Worm (Caenorhabditis elegans): ENCODE results near the gene Y70G10A.3.

The Y70G10A.3 gene

DNA sequence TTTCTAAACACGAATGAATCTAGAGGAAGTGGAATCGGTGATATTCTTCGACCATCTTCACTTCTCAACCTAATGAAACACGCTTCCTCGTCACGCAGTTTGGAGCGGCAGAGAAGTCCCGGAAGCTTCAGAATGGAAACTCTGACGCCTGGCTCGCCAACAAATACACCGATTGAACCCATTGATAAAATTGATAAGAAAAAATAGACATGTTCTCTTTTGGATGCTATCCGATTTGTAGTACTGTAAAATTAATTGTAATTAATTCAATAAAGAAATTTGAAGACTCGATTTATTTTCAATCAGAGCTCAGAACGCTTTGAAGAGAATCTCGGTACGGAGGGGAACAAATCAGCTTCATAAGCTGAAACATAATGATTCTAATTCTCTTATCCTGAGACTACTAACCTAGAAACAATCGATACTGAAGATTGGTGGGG is 24.3 kb upstream of the Y70G10A.3 start (continued):
- peak; percentile 86 for TF ChIP-seq ZK185.1 (tag; optimal IDR thresholded peaks at IDR 0.05; ENCODE audit: poor library complexity, severe bottlenecking)
- 0 out of 2 replicates have a peak, but pooled peaks have one; percentile 91 for TF ChIP-seq F37B4.10 (GFP tag; IDR thresholded peaks at IDR 0.05)
- peak; percentile 22 for TF ChIP-seq T26A5.8 (tag; optimal IDR thresholded peaks at IDR 0.05)
- TF ChIP-seq F49E8.2 (tag; optimal IDR thresholded peaks at IDR 0.05; ENCODE audit: insufficient read depth): no peak
- peak; percentile 51 for TF ChIP-seq fkh-3 (tag; optimal IDR thresholded peaks at IDR 0.05)
- peak; percentile 45 for TF ChIP-seq mxl-1 (tag; optimal IDR thresholded peaks at IDR 0.05)
- no peak for TF ChIP-seq B0019.2 (GFP tag; conservative IDR thresholded peaks at IDR 0.05)
- TF ChIP-seq ekl-4 (GFP tag; IDR thresholded peaks at IDR 0.05): peak; percentile 82
- TF ChIP-seq madf-8 (GFP tag; conservative IDR thresholded peaks at IDR 0.05): 0 out of 2 replicates have a peak, but pooled peaks have one; percentile 13
- peak; percentile 70 for TF ChIP-seq lin-26 (GFP tag; IDR thresholded peaks at IDR 0.05)
- peak; percentile 81 for TF ChIP-seq madf-10 (tag; optimal IDR thresholded peaks at IDR 0.05)
- peak; percentile 73 for TF ChIP-seq lin-54 (GFP tag; optimal IDR thresholded peaks at IDR 0.05)
- no peak for TF ChIP-seq egrh-3 (GFP tag; IDR thresholded peaks at IDR 0.05)
- TF ChIP-seq dox-1 (GFP tag; IDR thresholded peaks at IDR 0.05): peak; percentile 72
- peak; percentile 31; the same call in 1 of the 2 replicates for TF ChIP-seq lir-1 (GFP tag; conservative IDR thresholded peaks at IDR 0.05)
- TF ChIP-seq hmg-1.2 (GFP tag; IDR thresholded peaks at IDR 0.05): peak; percentile 55
- TF ChIP-seq tlf-1 (GFP tag; optimal IDR thresholded peaks at IDR 0.05): peak; percentile 93
- TF ChIP-seq madf-6 (GFP tag; IDR thresholded peaks at IDR 0.05): peak; percentile 68
- peak; percentile 68 for TF ChIP-seq nhr-90 (tag; optimal IDR thresholded peaks at IDR 0.05)
- TF ChIP-seq gei-17 (GFP tag; optimal IDR thresholded peaks at IDR 0.05): peak; percentile 49
- TF ChIP-seq nfya-1 (tag; optimal IDR thresholded peaks at IDR 0.05; ENCODE audit: borderline replicate concordance, insufficient read depth): no peak
- peak; percentile 79 for TF ChIP-seq Y95B8A.8 (GFP tag; IDR thresholded peaks at IDR 0.05)
- TF ChIP-seq aptf-2 (GFP tag; conservative IDR thresholded peaks at IDR 0.05): no peak
- TF ChIP-seq B0261.1 (tag; optimal IDR thresholded peaks at IDR 0.05): peak; percentile 11
- peak; percentile 59 for TF ChIP-seq mcd-1 (GFP tag; IDR thresholded peaks at IDR 0.05)
- TF ChIP-seq Y56A3A.18 (GFP tag; IDR thresholded peaks at IDR 0.05): peak; percentile 94
- no peak for TF ChIP-seq attf-6 (GFP tag; IDR thresholded peaks at IDR 0.05)
- peak; percentile 39 to 71 for TF ChIP-seq let-607 (tag; optimal IDR thresholded peaks at IDR 0.05)
- peak; percentile 44 for TF ChIP-seq attf-5 (GFP tag; optimal IDR thresholded peaks at IDR 0.05)
- TF ChIP-seq F57A8.1 (GFP tag; optimal IDR thresholded peaks at IDR 0.05): peak; percentile 11
- TF ChIP-seq F23B12.7 (tag; optimal IDR thresholded peaks at IDR 0.05; ENCODE audit: insufficient read depth): no peak
- TF ChIP-seq egl-18 (GFP tag; IDR thresholded peaks at IDR 0.05): 0 out of 2 replicates have a peak, but pooled peaks have one; percentile 18
- no peak for TF ChIP-seq unc-62 (GFP tag; optimal IDR thresholded peaks at IDR 0.05)
- peak; percentile 58; the same call in 1 of the 2 replicates for TF ChIP-seq C06A6.2 (GFP tag; conservative IDR thresholded peaks at IDR 0.05)
- peak; percentile 21 for TF ChIP-seq unc-130 (GFP tag; optimal IDR thresholded peaks at IDR 0.05)
- peak; percentile 87 for TF ChIP-seq let-526 (GFP tag; IDR thresholded peaks at IDR 0.05)
- TF ChIP-seq hlh-12 (tag; optimal IDR thresholded peaks at IDR 0.05): no peak
- TF ChIP-seq zim-3 (tag; optimal IDR thresholded peaks at IDR 0.05): peak; percentile 78
- no peak for TF ChIP-seq nhr-179 (tag; optimal IDR thresholded peaks at IDR 0.05)
- TF ChIP-seq ztf-18 (tag; optimal IDR thresholded peaks at IDR 0.05): peak; percentile 16
- TF ChIP-seq ccch-3 (GFP tag; optimal IDR thresholded peaks at IDR 0.05): no peak
- TF ChIP-seq lag-1 (GFP tag; IDR thresholded peaks at IDR 0.05): no peak
- no peak for TF ChIP-seq ztf-28 (GFP tag; IDR thresholded peaks at IDR 0.05)
- 0 out of 2 replicates have a peak, but pooled peaks have one; percentile 45 for TF ChIP-seq madf-3 (GFP tag; IDR thresholded peaks at IDR 0.05)
- 0 out of 2 replicates have a peak, but pooled peaks have one; percentile 20 for TF ChIP-seq ceh-100 (GFP tag; IDR thresholded peaks at IDR 0.05)
- TF ChIP-seq lsl-1 (GFP tag; optimal IDR thresholded peaks at IDR 0.05): peak; percentile 12
- TF ChIP-seq hsf-1 (GFP tag; IDR thresholded peaks at IDR 0.05): peak; percentile 58; the same call in 1 of the 2 replicates
- TF ChIP-seq ztf-3 (GFP tag; optimal IDR thresholded peaks at IDR 0.05): peak; percentile 80

Data from whole organism, young adult.